Worm (Caenorhabditis elegans): ENCODE data around the gene Y38H6C.18.

DNA sequence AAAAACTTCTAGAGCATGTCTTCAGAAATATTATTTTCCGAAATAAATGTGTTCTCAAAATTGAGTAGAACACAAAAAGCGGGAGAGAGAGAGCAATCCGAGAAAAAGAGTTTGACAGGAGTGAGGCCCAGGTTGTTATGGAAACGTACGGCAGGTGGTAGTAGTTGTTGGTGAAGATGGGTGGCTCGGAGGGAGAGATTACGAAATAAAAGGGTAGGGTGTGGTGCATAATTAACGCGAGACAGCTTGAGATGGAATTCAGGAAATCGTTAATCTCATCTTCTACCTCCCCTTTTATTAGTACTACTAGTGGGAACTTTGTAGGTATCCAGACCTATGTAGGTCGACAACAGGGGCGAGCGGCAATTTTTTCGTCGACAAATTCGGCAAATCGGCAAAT is 12.9 kb downstream of the Y38H6C.18 start, which contains the start of gene famh-161:
- no peak for TF ChIP-seq dpl-1 (GFP tag; optimal IDR thresholded peaks at IDR 0.05)
- no peak for TF ChIP-seq die-1 (tag; optimal IDR thresholded peaks at IDR 0.05)
- TF ChIP-seq madf-6 (GFP tag; IDR thresholded peaks at IDR 0.05), result no peak
- TF ChIP-seq akir-1 (GFP tag; optimal IDR thresholded peaks at IDR 0.05), result no peak
